Worm (Caenorhabditis elegans): ENCODE measurements around the gene nhr-263.
A peak's percentile ranks its signal among the peaks of the same experiment; 100 is the strongest.

nhr-263 gene

ce11 chrV:7379384-7379783 lies 37.5 kb upstream of the nhr-263 start, which contains the start of gene srsx-24:
srsx-24 (minus strand) TSS chrV:7379484.
- no peak for TF ChIP-seq F10B5.3 (tag; optimal IDR thresholded peaks at IDR 0.05)
- TF ChIP-seq zip-11 (GFP tag; IDR thresholded peaks at IDR 0.05), result no peak
- no peak for TF ChIP-seq madf-9 (GFP tag; conservative IDR thresholded peaks at IDR 0.05)
- TF ChIP-seq nhr-41 (GFP tag; IDR thresholded peaks at IDR 0.05), result no peak
- TF ChIP-seq tag-97 (GFP tag; IDR thresholded peaks at IDR 0.05), result no peak
- TF ChIP-seq lin-15B (tag; optimal IDR thresholded peaks at IDR 0.05), result no peak
- TF ChIP-seq hmg-1.1 (GFP tag; IDR thresholded peaks at IDR 0.05), result no peak
- TF ChIP-seq pha-4 (GFP tag; IDR thresholded peaks at IDR 0.05), result no peak
- no peak for TF ChIP-seq pha-4 (tag; optimal IDR thresholded peaks at IDR 0.05)
- no peak for TF ChIP-seq aly-2 (tag; optimal IDR thresholded peaks at IDR 0.05)

DNA sequence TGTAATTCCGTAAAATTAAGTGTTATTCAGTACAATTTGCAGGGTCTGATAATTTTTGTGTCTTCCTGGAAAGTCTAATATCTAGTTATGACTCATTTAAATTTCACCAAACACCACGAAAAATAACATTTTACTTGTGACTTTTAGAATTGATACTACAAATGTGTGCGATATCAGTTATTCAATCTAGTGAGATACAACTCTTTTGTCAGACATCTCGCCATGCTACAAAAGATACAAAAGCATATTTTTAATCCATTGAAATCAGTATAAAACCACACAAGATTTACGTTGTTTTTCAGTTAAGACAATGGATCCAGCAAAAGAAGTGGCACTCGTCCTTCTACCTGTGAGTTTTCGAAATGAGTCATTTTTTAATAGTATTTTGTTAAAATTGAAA lies 32.2 kb upstream of the nhr-263 start, which contains the start of gene srx-56:
Gene srx-56, plus strand, starts transcription at position 301 of the 400 bp plus-strand sequence.
- TF ChIP-seq unc-62 (GFP tag; optimal IDR thresholded peaks at IDR 0.05 in 1 of 2), result peak in 1 of 2 experiments; percentile 20
- TF ChIP-seq unc-62 (tag; optimal IDR thresholded peaks at IDR 0.05), result no peak
- TF ChIP-seq fkh-10 (GFP tag; optimal IDR thresholded peaks at IDR 0.05), result no peak

DNA sequence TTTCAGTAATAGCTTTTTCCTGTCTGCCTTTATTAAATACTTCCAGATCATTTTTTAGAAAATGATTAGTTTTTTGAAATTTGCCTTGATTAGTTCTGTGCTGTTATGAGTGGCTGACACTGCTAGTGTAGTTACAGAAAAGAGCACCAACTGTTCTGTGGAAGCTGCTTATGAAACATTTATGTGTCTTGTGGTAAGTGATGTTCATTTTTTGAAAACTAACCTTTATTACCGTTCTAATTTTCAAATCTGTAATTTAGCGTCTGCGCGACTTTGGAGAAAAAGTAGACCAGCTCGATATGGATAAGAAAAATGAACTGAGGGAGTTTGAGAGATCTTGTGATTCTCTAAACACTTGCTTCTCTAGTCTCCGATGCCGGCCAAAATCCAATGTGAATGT lies 27.7 kb upstream of the nhr-263 start, which contains the start of gene srj-14:
Gene srj-14, plus strand, starts transcription at position 131 of the 400 bp plus-strand sequence.
- peak in 1 of 2 experiments; percentile 93 for TF ChIP-seq unc-62 (GFP tag; optimal IDR thresholded peaks at IDR 0.05 in 1 of 2)
- no peak for TF ChIP-seq unc-62 (tag; optimal IDR thresholded peaks at IDR 0.05)
- TF ChIP-seq cey-2 (tag; optimal IDR thresholded peaks at IDR 0.05; ENCODE audit: borderline replicate concordance, insufficient read depth), result no peak

ce11 chrV:7364951-7365350 lies 23.1 kb upstream of the nhr-263 start, which contains the start of gene exc-13:
exc-13 (plus strand) TSS chrV:7365251.
- TF ChIP-seq daf-16 (GFP tag; optimal IDR thresholded peaks at IDR 0.05) (peak in 1 of 2 experiments; percentile 90), daf-16 (tag; optimal IDR thresholded peaks at IDR 0.05) (no peak), snpc-1.2 (GFP tag; IDR thresholded peaks at IDR 0.05) (no peak), attf-4 (tag; optimal IDR thresholded peaks at IDR 0.05) (no peak)

DNA sequence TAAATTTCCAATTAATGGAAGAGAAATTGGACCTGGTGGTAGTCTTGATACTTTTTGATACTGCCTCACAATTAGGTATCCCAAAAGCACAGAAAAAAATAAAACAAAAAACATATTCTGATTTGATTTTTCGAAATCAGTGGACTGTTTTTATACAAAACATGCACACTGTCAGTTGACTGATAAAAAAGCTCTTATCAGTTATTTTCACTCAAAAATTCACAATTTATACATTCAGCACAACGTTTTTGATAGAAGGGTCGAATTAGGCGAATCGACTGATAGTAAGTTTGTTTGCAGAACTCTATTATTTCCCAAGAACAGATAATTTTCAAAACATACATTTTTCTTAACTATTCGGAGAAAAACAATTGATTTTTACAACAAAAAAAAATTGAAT lies 22.2 kb upstream of the nhr-263 start, which contains the start of gene cyp-35A2:
Gene cyp-35A2, minus strand, starts transcription at position 124 of the 400 bp plus-strand sequence.
- TF ChIP-seq T20F7.1 (GFP tag; optimal IDR thresholded peaks at IDR 0.05) (no peak), dmd-6 (GFP tag; IDR thresholded peaks at IDR 0.05) (peak; percentile 57; the same call in 1 of the 2 replicates), ceh-44 (GFP tag; IDR thresholded peaks at IDR 0.05) (no peak), hlh-11 (tag; optimal IDR thresholded peaks at IDR 0.05) (peak; percentile 53), nhr-28 (tag; optimal IDR thresholded peaks at IDR 0.05) (peak; percentile 71), ama-1 (optimal IDR thresholded peaks at IDR 0.05) (no peak), pqm-1 (tag; optimal IDR thresholded peaks at IDR 0.05) (peak; percentile 52), daf-16 (GFP tag; optimal IDR thresholded peaks at IDR 0.05) (no peak), daf-16 (tag; optimal IDR thresholded peaks at IDR 0.05) (peak; percentile 91)

- TF ChIP-seq lsy-2 (tag; optimal IDR thresholded peaks at IDR 0.05) (no peak), ceh-82 (tag; optimal IDR thresholded peaks at IDR 0.05) (no peak), duxl-1 (tag; optimal IDR thresholded peaks at IDR 0.05; ENCODE audit: poor library complexity) (no peak), madf-9 (GFP tag; conservative IDR thresholded peaks at IDR 0.05) (no peak), saeg-2 (GFP tag; IDR thresholded peaks at IDR 0.05) (no peak), cey-2 (tag; optimal IDR thresholded peaks at IDR 0.05; ENCODE audit: borderline replicate concordance, insufficient read depth) (no peak), ceh-44 (GFP tag; IDR thresholded peaks at IDR 0.05) (no peak)
These were observed 19.8 kb upstream of the nhr-263 start, which contains the start of gene cyp-35A1 for ce11 chrV:7361673-7362072. cyp-35A1 (minus strand) TSS chrV:7361773.

- TF ChIP-seq dmd-9 (GFP tag; IDR thresholded peaks at IDR 0.05) (no peak), F37D6.2 (tag; optimal IDR thresholded peaks at IDR 0.05) (no peak), spr-1 (tag; optimal IDR thresholded peaks at IDR 0.05) (no peak), nhr-11 (tag; optimal IDR thresholded peaks at IDR 0.05) (no peak), egl-43 (GFP tag; IDR thresholded peaks at IDR 0.05) (no peak), zfp-3 (GFP tag; conservative IDR thresholded peaks at IDR 0.05) (no peak), hlh-30 (tag; optimal IDR thresholded peaks at IDR 0.05; ENCODE audit: insufficient read depth) (no peak), nhr-102 (tag; optimal IDR thresholded peaks at IDR 0.05) (no peak), daf-8 (GFP tag; IDR thresholded peaks at IDR 0.05) (no peak), snpc-1.2 (GFP tag; IDR thresholded peaks at IDR 0.05) (no peak), nhr-76 (tag; optimal IDR thresholded peaks at IDR 0.05) (no peak), pha-4 (GFP tag; IDR thresholded peaks at IDR 0.05) (no peak), pha-4 (tag; optimal IDR thresholded peaks at IDR 0.05) (no peak)
These were observed 15.3 kb upstream of the nhr-263 start, which contains the start of gene C03G6.6 for ce11 chrV:7357132-7357531. C03G6.6 (plus strand) TSS chrV:7357432.
